Worm (Caenorhabditis elegans) whole organism, L3 larva: ENCODE results near the gene clec-130.

Experiments used
- R02D3.7 ChIP-seq: fragments of 150-350 bp; optimal IDR thresholded peaks from 2 replicates; lab custom pipeline; 2014; ENCODE audit warnings: missing biosample characterization, missing genetic modification characterization
- ZK546.5 ChIP-seq: sonication (generic microtip); optimal IDR thresholded peaks from 2 replicates; lab custom pipeline; 2017; ENCODE audit warnings: missing biosample characterization, missing genetic modification characterization
- aly-2 ChIP-seq: fragments of 150-350 bp; optimal IDR thresholded peaks from 2 replicates; lab custom pipeline; 2014; ENCODE audit warnings: missing biosample characterization, missing genetic modification characterization
- ama-1 ChIP-seq: fragments of 150-350 bp; optimal IDR thresholded peaks from 2 replicates; lab custom pipeline; 2018
- ceh-16 ChIP-seq: sonication (generic microtip); optimal IDR thresholded peaks from 2 replicates; lab custom pipeline; 2017; ENCODE audit warnings: missing biosample characterization, missing genetic modification characterization
- ceh-28 ChIP-seq: fragments of 150-350 bp; optimal IDR thresholded peaks from 2 replicates; lab custom pipeline; 2014; ENCODE audit warnings: missing biosample characterization, missing genetic modification reagents, missing genetic modification characterization
- ceh-82 ChIP-seq: fragments of 150-350 bp; optimal IDR thresholded peaks from 2 replicates; lab custom pipeline; 2014; ENCODE audit warnings: missing biosample characterization, missing genetic modification characterization
- ceh-9 ChIP-seq: sonication (generic microtip); optimal IDR thresholded peaks from 2 replicates; lab custom pipeline; 2018; ENCODE audit warnings: missing biosample characterization, missing genetic modification characterization
- daf-12 ChIP-seq: fragments of 150-350 bp; optimal IDR thresholded peaks from 2 replicates; lab custom pipeline; 2014; ENCODE audit warnings: missing biosample characterization, missing genetic modification reagents, missing genetic modification characterization
- egl-5 ChIP-seq: fragments of 150-350 bp; optimal IDR thresholded peaks from 2 replicates; lab custom pipeline; 2017; ENCODE audit warnings: missing biosample characterization, missing genetic modification reagents, missing genetic modification characterization, inconsistent platforms
- elt-1 ChIP-seq: fragments of 150-350 bp; optimal IDR thresholded peaks from 2 replicates; lab custom pipeline; 2014; ENCODE audit warnings: missing biosample characterization, missing genetic modification characterization
- elt-2 ChIP-seq: sonication (generic microtip); optimal IDR thresholded peaks from 2 replicates; lab custom pipeline; 2016; ENCODE audit warnings: missing genetic modification reagents, mild to moderate bottlenecking, missing genetic modification characterization, missing compliant biosample characterization
- elt-3 ChIP-seq, 3 experiments: fragments of 150-350 bp in 1 of 3; sonication (generic microtip) in 2 of 3; optimal IDR thresholded peaks; 2 replicates in 2 of 3; 4 replicates in 1 of 3; lab custom pipeline; 2014 to 2017; ENCODE audit warnings: missing biosample characterization in 3 of 3, missing genetic modification characterization in 3 of 3
- eor-1 ChIP-seq, 2 experiments: fragments of 150-350 bp; optimal IDR thresholded peaks; 2 replicates each; lab custom pipeline; 2014 to 2018; ENCODE audit warnings: missing biosample characterization in 2 of 2, missing genetic modification characterization in 2 of 2
- fkh-10 ChIP-seq: sonication (generic microtip); optimal IDR thresholded peaks from 2 replicates; lab custom pipeline; 2017; ENCODE audit warnings: missing biosample characterization, missing genetic modification reagents, missing genetic modification characterization
- fkh-2 ChIP-seq: fragments of 150-350 bp; optimal IDR thresholded peaks from 2 replicates; lab custom pipeline; 2014; ENCODE audit warnings: missing biosample characterization, missing genetic modification reagents, missing genetic modification characterization
- fos-1 ChIP-seq: fragments of 150-350 bp; optimal IDR thresholded peaks from 2 replicates; lab custom pipeline; 2014; ENCODE audit warnings: missing biosample characterization, missing genetic modification characterization
- hmg-11 ChIP-seq: sonication (generic microtip); optimal IDR thresholded peaks from 2 replicates; lab custom pipeline; 2016; ENCODE audit warnings: missing genetic modification characterization, missing compliant biosample characterization
- jun-1 ChIP-seq: fragments of 150-350 bp; optimal IDR thresholded peaks from 2 replicates; lab custom pipeline; 2014; ENCODE audit warnings: missing biosample characterization, missing genetic modification reagents, missing genetic modification characterization
- lin-15B ChIP-seq: fragments of 150-350 bp; optimal IDR thresholded peaks from 2 replicates; lab custom pipeline; 2014; ENCODE audit warnings: missing biosample characterization, missing genetic modification characterization
- lin-39 ChIP-seq: fragments of 150-350 bp; optimal IDR thresholded peaks from 2 replicates; lab custom pipeline; 2018; ENCODE audit warnings: missing biosample characterization, missing genetic modification reagents, missing genetic modification characterization
- lsy-12 ChIP-seq: sonication (generic microtip); optimal IDR thresholded peaks from 2 replicates; lab custom pipeline; 2016; ENCODE audit warnings: mild to moderate bottlenecking, missing genetic modification characterization, missing compliant biosample characterization
- mdl-1 ChIP-seq: fragments of 150-350 bp; optimal IDR thresholded peaks from 2 replicates; lab custom pipeline; 2014; ENCODE audit warnings: missing biosample characterization, missing genetic modification characterization
- mml-1 ChIP-seq: fragments of 150-350 bp; sonication (generic microtip); optimal IDR thresholded peaks from 3 replicates; lab custom pipeline; 2014; ENCODE audit warnings: missing biosample characterization, missing genetic modification characterization
- nfya-1 ChIP-seq: sonication (generic microtip); optimal IDR thresholded peaks from 2 replicates; lab custom pipeline; 2017; ENCODE audit warnings: missing genetic modification characterization, mild to moderate bottlenecking, missing compliant biosample characterization, antibody characterized with exemption, moderate library complexity; ENCODE audit not compliant: insufficient read depth
- nhr-11 ChIP-seq: fragments of 150-350 bp; optimal IDR thresholded peaks from 2 replicates; lab custom pipeline; 2014; ENCODE audit warnings: missing biosample characterization, missing genetic modification characterization
- nhr-237 ChIP-seq: fragments of 150-350 bp; optimal IDR thresholded peaks from 2 replicates; lab custom pipeline; 2014; ENCODE audit warnings: missing biosample characterization, missing genetic modification characterization
- nhr-25 ChIP-seq: sonication (generic microtip); optimal IDR thresholded peaks from 2 replicates; lab custom pipeline; 2017; ENCODE audit warnings: missing biosample characterization, missing genetic modification characterization
- nhr-43 ChIP-seq: sonication (generic microtip); optimal IDR thresholded peaks from 2 replicates; lab custom pipeline; 2016; ENCODE audit warnings: mild to moderate bottlenecking, missing genetic modification characterization, missing compliant biosample characterization; ENCODE audit not compliant: poor library complexity, severe bottlenecking
- nhr-67 ChIP-seq: fragments of 150-350 bp; optimal IDR thresholded peaks from 2 replicates; lab custom pipeline; 2014; ENCODE audit warnings: missing biosample characterization, missing genetic modification characterization
- nhr-76 ChIP-seq: fragments of 150-350 bp; sonication (generic microtip); optimal IDR thresholded peaks from 5 replicates; lab custom pipeline; 2014; ENCODE audit warnings: missing biosample characterization, missing genetic modification characterization
- nhr-77 ChIP-seq: fragments of 150-350 bp; optimal IDR thresholded peaks from 2 replicates; lab custom pipeline; 2014; ENCODE audit warnings: missing biosample characterization, missing genetic modification characterization
- pha-4 ChIP-seq: fragments of 150-350 bp; optimal IDR thresholded peaks from 2 replicates; lab custom pipeline; 2014; ENCODE audit warnings: missing biosample characterization, missing genetic modification reagents, missing genetic modification characterization
- sea-2 ChIP-seq: fragments of 150-350 bp; sonication (generic microtip); optimal IDR thresholded peaks from 4 replicates; lab custom pipeline; 2014; ENCODE audit warnings: missing biosample characterization, missing genetic modification reagents, missing genetic modification characterization
- snpc-4 ChIP-seq: fragments of 150-350 bp; optimal IDR thresholded peaks from 2 replicates; lab custom pipeline; 2014; ENCODE audit warnings: missing biosample characterization, missing genetic modification characterization
- unc-39 ChIP-seq: sonication (generic microtip); optimal IDR thresholded peaks from 4 replicates; lab custom pipeline; 2017; ENCODE audit warnings: missing biosample characterization, missing genetic modification characterization
- unc-62 ChIP-seq: fragments of 150-350 bp; sonication (generic microtip); optimal IDR thresholded peaks from 4 replicates; lab custom pipeline; 2014; ENCODE audit warnings: missing biosample characterization, missing genetic modification reagents, missing genetic modification characterization
- zag-1 ChIP-seq: fragments of 150-350 bp; optimal IDR thresholded peaks from 2 replicates; lab custom pipeline; 2014; ENCODE audit warnings: missing biosample characterization, missing genetic modification characterization
- ztf-11 ChIP-seq: fragments of 150-350 bp; optimal IDR thresholded peaks from 2 replicates; lab custom pipeline; 2014; ENCODE audit warnings: missing biosample characterization, missing genetic modification characterization
- ztf-4 ChIP-seq: fragments of 150-350 bp; optimal IDR thresholded peaks from 2 replicates; lab custom pipeline; 2014; ENCODE audit warnings: missing biosample characterization, missing genetic modification characterization

The clec-130 gene

DNA sequence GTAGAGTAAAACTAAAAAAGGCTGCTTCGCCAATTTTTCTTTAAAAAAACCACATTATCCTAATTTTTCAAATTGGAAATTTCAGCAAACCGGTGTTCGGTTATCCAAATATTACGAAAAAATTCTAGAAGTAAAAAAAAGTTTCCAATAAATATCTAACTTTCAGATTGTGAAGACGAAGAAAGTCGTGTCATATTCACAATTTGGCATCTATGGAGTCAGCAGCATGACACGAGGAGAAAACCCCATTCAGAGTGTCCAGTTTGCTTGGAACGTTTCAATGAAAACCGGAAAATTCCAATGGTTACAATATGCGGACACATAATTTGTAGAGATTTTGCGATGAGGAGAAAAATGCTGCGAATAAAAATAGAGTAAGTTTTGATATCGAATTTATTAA is 22.0 kb downstream of the clec-130 start, which contains the start of gene Y49F6A.12:
Y49F6A.12 (plus strand) TSS at position 301 of the 400 bp plus-strand sequence.
- TF ChIP-seq ceh-9 (no peak), daf-12 (no peak), aly-2 (tag; lab: Kevin White, UChicago) (no peak), mdl-1 (tag; lab: Kevin White, UChicago) (no peak), pha-4 (tag; lab: Kevin White, UChicago) (no peak), elt-1 (no peak), nhr-77 (tag; lab: Kevin White, UChicago) (no peak), hmg-11 (tag; lab: Kevin White, UChicago) (no peak), nhr-25 (tag; lab: Kevin White, UChicago) (no peak), elt-2 (tag; lab: Kevin White, UChicago) (no peak), lin-15B (no peak), ceh-16 (tag; lab: Kevin White, UChicago) (no peak), lin-39 (no peak), ztf-11 (tag; lab: Kevin White, UChicago) (no peak), nhr-76 (tag; lab: Kevin White, UChicago) (no peak), unc-62 (no peak), nhr-67 (no peak), sea-2 (GFP tag; lab: Kevin White, UChicago) (no peak)

DNA sequence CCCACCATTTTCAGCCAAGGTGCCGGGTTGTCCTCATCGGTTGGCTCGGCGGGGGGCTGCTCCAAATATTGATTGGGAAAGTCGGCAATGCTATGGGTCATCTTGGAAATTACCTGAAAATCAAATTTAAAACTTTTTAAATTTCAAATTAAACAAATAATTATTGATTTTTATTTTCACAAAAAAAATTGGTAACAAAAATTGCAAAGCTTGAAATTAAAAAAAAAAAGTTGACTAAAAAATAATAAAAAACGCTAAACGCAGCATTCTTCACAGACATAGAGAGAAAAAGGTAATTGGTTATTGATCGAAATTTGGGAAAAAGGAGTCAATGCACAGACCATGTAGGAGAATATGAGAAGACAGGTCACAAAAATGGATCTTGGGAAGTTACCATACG is 25.4 kb downstream of the clec-130 start, which contains the start of gene Y49F6A.11:
Y49F6A.11 (minus strand) TSS at position 101 of the 400 bp plus-strand sequence.
- no peak for TF ChIP-seq nhr-11 (tag; lab: Kevin White, UChicago)
- no peak for TF ChIP-seq fkh-10 (GFP tag; lab: Kevin White, UChicago)
- TF ChIP-seq fkh-2 (tag; lab: Kevin White, UChicago) = no peak
- TF ChIP-seq lin-39 = no peak
- no peak for TF ChIP-seq elt-2 (tag; lab: Kevin White, UChicago)
- no peak for TF ChIP-seq ceh-16 (tag; lab: Kevin White, UChicago)
- no peak for TF ChIP-seq unc-39
- TF ChIP-seq ama-1 (lab: Kevin White, UChicago) = no peak
- TF ChIP-seq nhr-67 = no peak
- TF ChIP-seq ztf-4 (tag; lab: Kevin White, UChicago) = no peak
- TF ChIP-seq eor-1 (tag; optimal IDR thresholded peaks at IDR 0.05; lab: Kevin White, UChicago) = no peak
- no peak for TF ChIP-seq nhr-25 (tag; lab: Kevin White, UChicago)
- TF ChIP-seq mdl-1 (tag; lab: Kevin White, UChicago) = no peak
- TF ChIP-seq ZK546.5 = no peak
- TF ChIP-seq, all 47 proteins: peak for 0

DNA sequence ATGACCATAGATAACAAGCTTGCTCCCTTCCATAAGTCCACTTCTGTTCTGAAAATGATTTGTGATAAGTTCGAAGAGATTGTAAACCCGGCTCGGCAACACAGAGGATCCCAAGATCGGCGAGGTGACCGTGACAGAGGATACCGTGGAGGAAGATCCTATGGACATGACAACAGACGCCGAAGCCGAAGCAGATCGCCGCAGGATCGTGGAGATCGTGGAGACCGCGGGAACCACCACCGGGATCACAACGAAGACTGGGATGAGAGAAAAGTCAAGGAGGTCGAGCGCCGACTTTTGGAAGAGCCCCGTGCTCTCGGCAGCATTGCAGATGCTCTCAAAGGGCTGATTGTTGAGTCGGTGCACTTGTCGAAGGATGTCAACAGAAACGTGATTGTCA is 31.2 kb downstream of the clec-130 start:
- TF ChIP-seq nhr-237 (tag; lab: Kevin White, UChicago) = no peak

DNA sequence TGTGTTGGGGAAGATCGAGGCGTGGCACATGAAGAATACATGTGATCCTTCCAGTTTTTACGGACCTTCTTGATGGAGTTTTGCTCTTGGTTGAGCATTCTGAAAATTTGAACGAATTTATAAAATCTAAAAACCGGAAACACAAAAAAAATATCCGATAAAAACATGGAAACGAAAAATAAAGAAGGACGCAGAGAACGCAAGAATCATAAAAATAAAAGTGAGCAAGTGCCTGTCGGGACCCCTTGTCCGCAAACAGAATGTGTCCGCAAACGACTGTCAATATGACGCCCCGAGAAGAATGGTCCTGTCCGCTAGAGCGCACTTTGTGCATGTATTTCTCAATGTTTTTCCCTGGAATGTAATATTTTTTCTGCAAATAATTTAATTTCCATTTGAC is 36.4 kb downstream of the clec-130 start, which contains the start of gene Y49F6A.5:
Y49F6A.5 (minus strand) TSS at position 101 of the 400 bp plus-strand sequence.
- no peak for TF ChIP-seq eor-1 (tag; optimal IDR thresholded peaks at IDR 0.05; lab: Kevin White, UChicago)
- no peak for TF ChIP-seq egl-5 (tag; lab: Kevin White, UChicago)
- TF ChIP-seq nfya-1 = no peak
- no peak for TF ChIP-seq nhr-43
- TF ChIP-seq ZK546.5 = no peak
- no peak for TF ChIP-seq R02D3.7 (tag; lab: Kevin White, UChicago)

DNA sequence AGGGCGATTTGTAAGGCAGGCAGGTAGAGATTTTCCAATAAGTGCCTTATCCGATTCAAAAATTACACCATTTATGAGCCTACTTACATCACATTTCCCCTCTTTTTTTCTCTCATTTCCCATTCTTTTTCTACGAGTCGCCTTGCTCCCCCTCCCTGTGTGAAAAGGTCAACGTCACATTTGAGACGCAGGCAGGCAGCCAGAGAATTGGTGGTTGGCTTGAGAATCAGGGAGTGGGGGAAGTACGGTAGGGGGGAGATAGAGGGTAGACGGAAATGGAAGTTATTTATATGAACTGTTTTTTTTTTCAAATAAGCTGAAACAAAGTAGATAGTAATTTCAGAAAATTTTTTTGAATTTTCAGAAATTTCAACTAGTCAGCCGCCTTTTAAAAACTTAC is 43.3 kb downstream of the clec-130 start:
- TF ChIP-seq nhr-11 (tag; lab: Kevin White, UChicago) = no peak
- TF ChIP-seq nfya-1 = peak; percentile 98

DNA sequence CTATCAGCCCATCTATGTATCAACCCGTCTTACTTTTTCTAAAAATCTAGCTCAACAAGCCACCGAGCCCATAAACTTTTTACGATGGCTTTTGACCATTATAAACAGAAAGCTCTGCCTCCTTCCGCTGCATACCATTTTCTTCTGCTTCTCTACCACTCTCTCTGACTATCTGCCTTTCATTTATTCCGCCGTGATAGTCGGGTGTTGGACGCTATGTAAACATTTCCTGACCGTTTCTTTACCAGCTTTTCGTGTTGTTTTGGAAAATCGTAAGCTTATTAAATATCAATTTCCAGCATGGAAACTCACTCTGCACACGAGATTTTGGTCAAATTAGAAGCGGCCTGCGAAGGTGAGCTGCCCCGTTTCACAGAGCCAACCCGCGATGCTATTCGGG is 44.2 kb downstream of the clec-130 start, which contains the start of gene F40E12.1:
F40E12.1 (plus strand) TSS at position 301 of the 400 bp plus-strand sequence.
- TF ChIP-seq ceh-16 (tag; lab: Kevin White, UChicago) (no peak), ceh-82 (tag; lab: Kevin White, UChicago) (no peak), lin-39 (no peak), mml-1 (tag; lab: Kevin White, UChicago) (no peak), fos-1 (tag; lab: Kevin White, UChicago) (no peak), jun-1 (tag; lab: Kevin White, UChicago) (no peak), elt-2 (tag; lab: Kevin White, UChicago) (no peak), lin-15B (no peak), eor-1 (tag; optimal IDR thresholded peaks at IDR 0.05; lab: Kevin White, UChicago) (no peak), nhr-43 (no peak), ceh-28 (tag; lab: Kevin White, UChicago) (no peak), egl-5 (tag; lab: Kevin White, UChicago) (no peak), lsy-12 (no peak), nhr-237 (tag; lab: Kevin White, UChicago) (no peak), elt-3 (tag; optimal IDR thresholded peaks at IDR 0.05; lab: Kevin White, UChicago) (no peak), unc-62 (no peak), snpc-4 (no peak), pha-4 (tag; lab: Kevin White, UChicago) (no peak), nfya-1 (no peak), zag-1 (tag; lab: Kevin White, UChicago) (no peak)
- TF ChIP-seq, all 47 proteins: peak for 0
